Fruit fly (Drosophila melanogaster) whole organism, adult: ENCODE results near the gene shakB.
A peak's percentile ranks its signal among the peaks of the same experiment; 100 is the strongest.

Source experiments
- CG11617 ChIP-seq: fragments of 200-800 bp; sonication (Bioruptor generic); optimal IDR thresholded peaks from 2 replicates; lab custom pipeline; 2017; ENCODE audit warnings: mild to moderate bottlenecking, missing biosample characterization, missing genetic modification reagents, missing genetic modification characterization
- CG12768 ChIP-seq: fragments of 200-800 bp; sonication (Bioruptor generic); optimal IDR thresholded peaks from 2 replicates; lab custom pipeline; 2017; ENCODE audit warnings: missing biosample characterization, missing genetic modification characterization, mild to moderate bottlenecking, moderate library complexity, missing genetic modification reagents
- CG14711 ChIP-seq: fragments of 200-800 bp; sonication (Bioruptor generic); optimal IDR thresholded peaks from 2 replicates; lab custom pipeline; 2018; ENCODE audit warnings: missing biosample characterization, mild to moderate bottlenecking, missing genetic modification characterization, moderate library complexity
- CG1620 ChIP-seq: fragments of 200-800 bp; sonication (Bioruptor generic); optimal IDR thresholded peaks from 2 replicates; lab custom pipeline; 2016; ENCODE audit warnings: missing biosample characterization, missing genetic modification characterization
- CG33017 ChIP-seq: fragments of 200-800 bp; sonication (Bioruptor generic); optimal IDR thresholded peaks from 2 replicates; lab custom pipeline; 2018; ENCODE audit warnings: missing biosample characterization, mild to moderate bottlenecking, missing genetic modification characterization, moderate library complexity
- CG5204 ChIP-seq: fragments of 200-800 bp; sonication (Bioruptor generic); optimal IDR thresholded peaks from 2 replicates; lab custom pipeline; 2016; ENCODE audit warnings: missing biosample characterization, missing genetic modification characterization
- CG7045 ChIP-seq: fragments of 200-800 bp; sonication (Bioruptor generic); optimal IDR thresholded peaks from 2 replicates; lab custom pipeline; 2017; ENCODE audit warnings: missing biosample characterization, mild to moderate bottlenecking, missing genetic modification characterization
- CG7101 ChIP-seq: fragments of 200-800 bp; sonication (Bioruptor generic); optimal IDR thresholded peaks from 2 replicates; lab custom pipeline; 2018; ENCODE audit warnings: missing biosample characterization, mild to moderate bottlenecking, missing genetic modification characterization, moderate library complexity
- Clk ChIP-seq: fragments of 200-800 bp; sonication (Bioruptor generic); optimal IDR thresholded peaks from 2 replicates; lab custom pipeline; 2017; ENCODE audit warnings: missing biosample characterization, missing genetic modification characterization
- Crg-1 ChIP-seq: fragments of 200-800 bp; sonication (Bioruptor generic); optimal IDR thresholded peaks from 2 replicates; lab custom pipeline; 2016; ENCODE audit warnings: missing biosample characterization, missing genetic modification characterization
- Hr96 ChIP-seq: fragments of 200-800 bp; sonication (Bioruptor generic); optimal IDR thresholded peaks from 2 replicates; lab custom pipeline; 2016; ENCODE audit warnings: missing biosample characterization, missing genetic modification characterization
- Mnt ChIP-seq: fragments of 200-800 bp; sonication (Bioruptor generic); optimal IDR thresholded peaks from 2 replicates; lab custom pipeline; 2016; ENCODE audit warnings: missing biosample characterization, mild to moderate bottlenecking, missing genetic modification characterization
- bab1 ChIP-seq: fragments of 200-800 bp; sonication (Bioruptor generic); optimal IDR thresholded peaks from 3 replicates; lab custom pipeline; 2019; ENCODE audit warnings: missing biosample characterization, mild to moderate bottlenecking, missing genetic modification characterization, moderate library complexity
- cic ChIP-seq: fragments of 200-800 bp; sonication (Bioruptor generic); optimal IDR thresholded peaks from 2 replicates; lab custom pipeline; 2017; ENCODE audit warnings: missing biosample characterization, mild to moderate bottlenecking, missing genetic modification characterization, moderate library complexity
- cnc ChIP-seq, 2 experiments: fragments of >200 bp; optimal IDR thresholded peaks; 2 replicates each; lab custom pipeline; 2017
- kay ChIP-seq: fragments of 200-800 bp; sonication (Bioruptor generic); peaks from one replicate; lab custom pipeline; 2016; ENCODE audit warnings: missing biosample characterization, missing genetic modification characterization, borderline replicate concordance
- ovo ChIP-seq: fragments of 200-800 bp; sonication (Bioruptor generic); optimal IDR thresholded peaks from 2 replicates; lab custom pipeline; 2016; ENCODE audit warnings: missing biosample characterization, missing genetic modification characterization
- pad ChIP-seq: fragments of 200-800 bp; sonication (Bioruptor generic); optimal IDR thresholded peaks from 3 replicates; lab custom pipeline; 2017; ENCODE audit warnings: missing biosample characterization, missing genetic modification characterization, mild to moderate bottlenecking, moderate library complexity, missing genetic modification reagents
- tj ChIP-seq: fragments of 200-800 bp; sonication (Bioruptor generic); optimal IDR thresholded peaks from 3 replicates; lab custom pipeline; 2017; ENCODE audit warnings: missing biosample characterization, mild to moderate bottlenecking, missing genetic modification characterization, moderate library complexity
- toe ChIP-seq: fragments of 200-800 bp; sonication (Bioruptor generic); optimal IDR thresholded peaks from 2 replicates; lab custom pipeline; 2016; ENCODE audit warnings: missing biosample characterization, missing genetic modification characterization

shakB gene

DNA sequence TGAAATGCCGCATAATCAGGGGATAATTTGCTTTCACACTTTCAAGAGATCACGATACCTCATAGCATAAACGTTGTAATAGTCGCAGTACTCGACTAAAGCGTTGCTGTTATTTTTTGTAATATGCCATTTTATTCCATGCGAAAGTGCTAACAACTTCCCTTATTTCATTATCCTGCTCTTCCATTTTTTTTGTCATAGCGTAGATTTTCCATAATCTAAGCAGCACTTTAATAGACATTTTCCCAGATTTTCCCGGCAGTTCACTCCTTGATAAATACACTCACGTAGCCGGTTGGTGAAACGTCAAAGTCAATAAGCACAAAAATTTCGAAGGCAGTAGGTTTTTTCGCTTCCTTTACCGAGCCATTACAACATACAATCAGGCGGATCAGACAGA lies 105.0 kb downstream of the shakB start, which contains the start of gene CG15450:
Gene CG15450, plus strand, starts transcription at position 301 of the 400 bp plus-strand sequence.
- no peak for TF ChIP-seq CG1620 (GFP tag; lab: Kevin White, UChicago)
- no peak for TF ChIP-seq Hr96
- TF ChIP-seq bab1 (GFP tag; lab: Kevin White, UChicago) = no peak
- TF ChIP-seq Crg-1 (GFP tag; lab: Kevin White, UChicago) = no peak
- TF ChIP-seq CG7101 = no peak
- no peak for TF ChIP-seq Mnt (GFP tag; lab: Kevin White, UChicago)
- TF ChIP-seq ovo (GFP tag; lab: Kevin White, UChicago) = no peak
- TF ChIP-seq cnc (optimal IDR thresholded peaks at IDR 0.05; lab: Kevin White, UChicago) = no peak
- TF ChIP-seq Clk (GFP tag; lab: Kevin White, UChicago) = no peak

dm6 chrX:20797488-20797887 lies 129.4 kb downstream of the shakB start:
- TF ChIP-seq CG7045 (no peak), CG7101 (no peak), tj (GFP tag; lab: Kevin White, UChicago) (no peak), toe (GFP tag; lab: Kevin White, UChicago) (no peak), cic (GFP tag; lab: Kevin White, UChicago) (no peak), CG12768 (GFP tag; lab: Kevin White, UChicago) (no peak), bab1 (GFP tag; lab: Kevin White, UChicago) (no peak), cnc (optimal IDR thresholded peaks at IDR 0.05; lab: Kevin White, UChicago) (no peak), Mnt (GFP tag; lab: Kevin White, UChicago) (no peak), kay (GFP tag; lab: Kevin White, UChicago) (no peak), pad (GFP tag; lab: Kevin White, UChicago) (no peak), CG1620 (GFP tag; lab: Kevin White, UChicago) (no peak), CG14711 (tag; lab: Kevin White, UChicago) (no peak), Hr96 (no peak), ovo (GFP tag; lab: Kevin White, UChicago) (no peak), CG11617 (no peak), CG5204 (GFP tag; lab: Kevin White, UChicago) (no peak)

DNA sequence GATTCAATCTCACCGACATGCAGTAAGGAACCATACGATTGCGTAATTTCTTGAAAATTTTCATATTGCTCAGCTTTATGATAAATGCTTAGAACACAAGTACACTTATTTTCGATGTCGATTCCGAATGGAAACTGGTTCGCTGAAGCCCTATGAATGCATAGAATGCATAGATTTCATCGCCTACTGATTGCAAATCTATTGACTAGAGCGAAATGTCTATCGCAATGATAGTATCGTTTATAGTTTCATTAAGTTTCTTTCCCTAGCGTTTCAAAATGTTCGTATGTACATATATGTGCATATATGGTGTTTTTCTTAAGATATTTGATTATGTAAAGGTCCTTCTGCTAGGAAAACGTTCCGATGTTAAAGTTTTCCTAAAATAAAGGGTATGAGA lies 145.7 kb downstream of the shakB start, which contains the start of gene CG32507:
Gene CG32507, minus strand, starts transcription at position 101 of the 400 bp plus-strand sequence.
- TF ChIP-seq CG7101 = no peak

dm6 chrX:20776281-20776680 lies 150.6 kb downstream of the shakB start:
- TF ChIP-seq CG14711 (tag; lab: Kevin White, UChicago) = no peak
- no peak for TF ChIP-seq pad (GFP tag; lab: Kevin White, UChicago)
- TF ChIP-seq CG7045 = no peak
- TF ChIP-seq cic (GFP tag; lab: Kevin White, UChicago) = no peak
- TF ChIP-seq Mnt (GFP tag; lab: Kevin White, UChicago) = no peak
- no peak for TF ChIP-seq CG11617
- no peak for TF ChIP-seq ovo (GFP tag; lab: Kevin White, UChicago)
- no peak for TF ChIP-seq CG5204 (GFP tag; lab: Kevin White, UChicago)
- no peak for TF ChIP-seq cnc (optimal IDR thresholded peaks at IDR 0.05; lab: Kevin White, UChicago)
- no peak for TF ChIP-seq tj (GFP tag; lab: Kevin White, UChicago)
- TF ChIP-seq bab1 (GFP tag; lab: Kevin White, UChicago) = no peak
- TF ChIP-seq Crg-1 (GFP tag; lab: Kevin White, UChicago) = no peak
- no peak for TF ChIP-seq Clk (GFP tag; lab: Kevin White, UChicago)
- TF ChIP-seq toe (GFP tag; lab: Kevin White, UChicago) = no peak
- TF ChIP-seq CG33017 (tag; lab: Kevin White, UChicago) = no peak

DNA sequence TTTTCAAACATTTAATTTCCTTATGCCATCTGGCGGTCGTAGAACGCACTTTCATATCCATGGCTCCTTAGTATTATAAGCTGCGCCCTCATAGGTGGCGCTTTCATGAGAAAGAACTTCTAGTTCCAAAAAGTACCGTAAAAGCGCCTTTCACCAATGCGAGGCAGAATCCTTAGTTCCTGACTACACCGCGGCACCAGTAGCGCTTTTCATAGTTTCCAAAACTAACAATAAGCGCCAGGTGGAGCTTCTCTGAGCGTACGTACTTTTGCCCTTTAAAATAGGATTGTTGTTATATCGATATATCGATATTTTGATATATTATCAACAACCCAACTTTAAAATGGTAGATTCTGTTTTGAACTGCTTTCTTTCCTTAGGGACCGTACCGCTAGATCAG lies 166.4 kb downstream of the shakB start:
- no peak for TF ChIP-seq CG11617
- TF ChIP-seq cic (GFP tag; lab: Kevin White, UChicago) = no peak
- TF ChIP-seq kay (GFP tag; lab: Kevin White, UChicago) = no peak
- peak; percentile 72 for TF ChIP-seq bab1 (GFP tag; lab: Kevin White, UChicago)
- TF ChIP-seq toe (GFP tag; lab: Kevin White, UChicago) = no peak
- peak; percentile 51 for TF ChIP-seq Crg-1 (GFP tag; lab: Kevin White, UChicago)
- peak; percentile 28 for TF ChIP-seq CG5204 (GFP tag; lab: Kevin White, UChicago)
- TF ChIP-seq cnc (optimal IDR thresholded peaks at IDR 0.05; lab: Kevin White, UChicago) = no peak
- TF ChIP-seq CG7101 = peak; percentile 25
- TF ChIP-seq CG1620 (GFP tag; lab: Kevin White, UChicago) = peak; percentile 59
- no peak for TF ChIP-seq Clk (GFP tag; lab: Kevin White, UChicago)
- TF ChIP-seq Mnt (GFP tag; lab: Kevin White, UChicago) = peak; percentile 27
- no peak for TF ChIP-seq tj (GFP tag; lab: Kevin White, UChicago)
- no peak for TF ChIP-seq CG12768 (GFP tag; lab: Kevin White, UChicago)
- peak; percentile 48 for TF ChIP-seq ovo (GFP tag; lab: Kevin White, UChicago)
- TF ChIP-seq CG7045 = no peak
- TF ChIP-seq CG33017 (tag; lab: Kevin White, UChicago) = no peak
- TF ChIP-seq Hr96 = peak; percentile 69
- peak; percentile 41 for TF ChIP-seq pad (GFP tag; lab: Kevin White, UChicago)
- no peak for TF ChIP-seq CG14711 (tag; lab: Kevin White, UChicago)

DNA sequence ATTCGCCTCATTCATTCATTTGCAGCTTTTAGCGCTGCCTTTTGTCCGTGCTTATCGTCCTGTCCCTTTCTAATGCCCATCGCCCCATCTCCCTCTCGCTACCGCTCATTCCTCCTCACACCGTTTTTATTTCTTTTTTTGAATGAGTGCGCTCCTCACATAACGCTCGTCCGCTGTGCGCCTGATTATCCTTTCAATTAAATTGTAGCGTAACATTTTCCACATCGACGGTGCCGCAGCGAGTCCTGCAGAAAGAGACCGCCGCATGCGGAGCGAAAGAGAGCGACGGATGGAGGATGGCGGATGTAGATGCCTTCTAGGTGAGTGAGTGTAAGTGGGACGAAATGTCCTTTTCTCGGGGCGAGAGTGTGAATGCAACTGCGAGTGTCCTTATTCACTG lies 169.9 kb downstream of the shakB start:
- TF ChIP-seq CG33017 (tag; lab: Kevin White, UChicago) (no peak), CG1620 (GFP tag; lab: Kevin White, UChicago) (no peak), CG7101 (no peak), ovo (GFP tag; lab: Kevin White, UChicago) (no peak), toe (GFP tag; lab: Kevin White, UChicago) (no peak), CG5204 (GFP tag; lab: Kevin White, UChicago) (no peak), bab1 (GFP tag; lab: Kevin White, UChicago) (no peak), CG7045 (no peak), Mnt (GFP tag; lab: Kevin White, UChicago) (no peak), tj (GFP tag; lab: Kevin White, UChicago) (no peak), CG12768 (GFP tag; lab: Kevin White, UChicago) (no peak), kay (GFP tag; lab: Kevin White, UChicago) (no peak), cic (GFP tag; lab: Kevin White, UChicago) (no peak)
